Fruit fly (Drosophila melanogaster) whole organism, embryonic: Measurements from ENCODE around the gene CG15043.

Experiments
- ATbp ChIP-seq: fragments of 200-800 bp; sonication (Bioruptor generic); optimal IDR thresholded peaks from 2 replicates; lab custom pipeline; 2017; ENCODE audit warnings: missing biosample characterization, mild to moderate bottlenecking, missing genetic modification characterization, missing genetic modification reagents
- Abd-B ChIP-seq: fragments of 200-800 bp; sonication (Bioruptor generic); optimal IDR thresholded peaks from 2 replicates; lab custom pipeline; 2018; ENCODE audit warnings: missing biosample characterization, mild to moderate bottlenecking, missing genetic modification characterization, moderate library complexity
- Aef1 ChIP-seq: fragments of 200-800 bp; sonication (Bioruptor generic); IDR thresholded peaks from 3 replicates; pipeline ENCODE4 v1.3.6; 2022; ENCODE audit warnings: missing biosample characterization, missing genetic modification characterization
- Blimp-1 ChIP-seq: fragments of 200-800 bp; sonication (Bioruptor generic); optimal IDR thresholded peaks from 3 replicates; lab custom pipeline; 2018; ENCODE audit warnings: missing biosample characterization, missing genetic modification characterization, mild to moderate bottlenecking, moderate library complexity, missing genetic modification reagents
- CG10147 ChIP-seq: fragments of 200-800 bp; sonication (Bioruptor generic); optimal IDR thresholded peaks from 2 replicates; lab custom pipeline; 2019; ENCODE audit warnings: missing biosample characterization, mild to moderate bottlenecking, missing genetic modification characterization, moderate library complexity
- CG10366 ChIP-seq: fragments of 200-800 bp; sonication (Bioruptor generic); IDR thresholded peaks from 2 replicates; pipeline ENCODE4 v1.3.6; 2022; ENCODE audit warnings: missing biosample characterization, missing genetic modification characterization
- CG11398 ChIP-seq: fragments of 200-800 bp; sonication (Bioruptor generic); optimal IDR thresholded peaks from 2 replicates; lab custom pipeline; 2016; ENCODE audit warnings: missing biosample characterization, missing genetic modification characterization
- CG14441 ChIP-seq: fragments of 200-800 bp; sonication (Bioruptor generic); IDR thresholded peaks from 2 replicates; pipeline ENCODE4 v1.3.6; 2022; ENCODE audit warnings: missing biosample characterization, missing genetic modification characterization
- CG1792 ChIP-seq: fragments of 200-800 bp; sonication (Bioruptor generic); optimal IDR thresholded peaks from 2 replicates; lab custom pipeline; 2016; ENCODE audit warnings: missing biosample characterization, missing genetic modification characterization
- CG18619 ChIP-seq: fragments of 200-800 bp; sonication (Bioruptor generic); optimal IDR thresholded peaks from 3 replicates; lab custom pipeline; 2017; ENCODE audit warnings: missing biosample characterization, mild to moderate bottlenecking, missing genetic modification characterization
- CG2116 ChIP-seq: fragments of 200-800 bp; sonication (Bioruptor generic); optimal IDR thresholded peaks from 3 replicates; lab custom pipeline; 2018; ENCODE audit warnings: missing biosample characterization, mild to moderate bottlenecking, missing genetic modification characterization
- CG2712 ChIP-seq: fragments of 200-800 bp; optimal IDR thresholded peaks from 3 replicates; lab custom pipeline; 2019; ENCODE audit warnings: missing biosample characterization, mild to moderate bottlenecking, missing genetic modification characterization, moderate library complexity
- CG30431 ChIP-seq: fragments of 200-800 bp; sonication (Bioruptor generic); optimal IDR thresholded peaks from 2 replicates; lab custom pipeline; 2017; ENCODE audit warnings: missing biosample characterization, missing genetic modification characterization
- CG31388 ChIP-seq: fragments of 200-800 bp; sonication (Bioruptor generic); optimal IDR thresholded peaks from 2 replicates; lab custom pipeline; 2016; ENCODE audit warnings: missing biosample characterization, missing genetic modification characterization
- CG3281 ChIP-seq: fragments of 200-800 bp; sonication (Bioruptor generic); optimal IDR thresholded peaks from 3 replicates; lab custom pipeline; 2017; ENCODE audit warnings: missing biosample characterization, mild to moderate bottlenecking, missing genetic modification characterization
- CG6689 ChIP-seq: fragments of 200-800 bp; sonication (Bioruptor generic); IDR thresholded peaks from 2 replicates; pipeline ENCODE4 v1.3.6; 2022; ENCODE audit warnings: missing biosample characterization, missing genetic modification characterization
- CG6813 ChIP-seq: fragments of 200-800 bp; sonication (Bioruptor generic); optimal IDR thresholded peaks from 2 replicates; lab custom pipeline; 2017; ENCODE audit warnings: missing biosample characterization, missing genetic modification characterization, mild to moderate bottlenecking, moderate library complexity, missing genetic modification reagents
- CG9932 ChIP-seq: fragments of 200-800 bp; sonication (Bioruptor generic); IDR thresholded peaks from 2 replicates; pipeline ENCODE4 v1.3.6; 2022; ENCODE audit warnings: missing biosample characterization, missing genetic modification characterization
- Dek ChIP-seq: fragments of 200-800 bp; sonication (Bioruptor generic); optimal IDR thresholded peaks from 3 replicates; lab custom pipeline; 2019; ENCODE audit warnings: missing biosample characterization, mild to moderate bottlenecking, missing genetic modification characterization, moderate library complexity
- GATAe ChIP-seq: fragments of 200-800 bp; sonication (Bioruptor generic); conservative IDR thresholded peaks from 2 replicates; pipeline ENCODE4 v1.3.6; 2022; ENCODE audit warnings: missing biosample characterization, missing genetic modification characterization
- HmgD ChIP-seq: fragments of 200-800 bp; sonication (Bioruptor generic); optimal IDR thresholded peaks from 3 replicates; lab custom pipeline; 2016; ENCODE audit warnings: missing biosample characterization, missing genetic modification characterization
- Hr78 ChIP-seq, 2 experiments: fragments of 200-800 bp in 1 of 2; fragments of >200 bp in 1 of 2; sonication (Bioruptor generic) in 1 of 2; optimal IDR thresholded peaks; 2 replicates each; lab custom pipeline; 2017 to 2019; ENCODE audit warnings: missing biosample characterization in 2 of 2, missing genetic modification characterization in 2 of 2, mild to moderate bottlenecking in 1 of 2, moderate library complexity in 1 of 2
- NC2α ChIP-seq: fragments of 200-800 bp; sonication (Bioruptor generic); optimal IDR thresholded peaks from 2 replicates; lab custom pipeline; 2016; ENCODE audit warnings: missing biosample characterization, missing genetic modification characterization
- NK7.1 ChIP-seq: fragments of 200-800 bp; sonication (Bioruptor generic); optimal IDR thresholded peaks from 3 replicates; lab custom pipeline; 2016; ENCODE audit warnings: missing biosample characterization, missing genetic modification characterization
- Ravus ChIP-seq: fragments of 200-800 bp; sonication (Bioruptor generic); IDR thresholded peaks from 2 replicates; pipeline ENCODE4 v1.3.6; 2022; ENCODE audit warnings: missing biosample characterization, missing genetic modification characterization
- Scr ChIP-seq: fragments of 200-800 bp; sonication (Bioruptor generic); IDR thresholded peaks from 2 replicates; pipeline ENCODE4 v1.3.6; 2022; ENCODE audit warnings: missing biosample characterization, missing genetic modification characterization; ENCODE audit not compliant: partially characterized antibody
- Trl ChIP-seq, 3 experiments: fragments of >200 bp in 2 of 3; fragments of 200-800 bp in 1 of 3; sonication (Bioruptor generic) in 1 of 3; optimal IDR thresholded peaks; 2 replicates in 1 of 3; 3 replicates in 2 of 3; lab custom pipeline; 2016 to 2017; ENCODE audit warnings: missing biosample characterization in 1 of 3, missing genetic modification characterization in 1 of 3
- ac ChIP-seq: fragments of 200-800 bp; sonication (Bioruptor generic); optimal IDR thresholded peaks from 3 replicates; lab custom pipeline; 2017; ENCODE audit warnings: missing biosample characterization, mild to moderate bottlenecking, missing genetic modification characterization
- al ChIP-seq: fragments of 200-800 bp; sonication (Bioruptor generic); IDR thresholded peaks from 2 replicates; pipeline ENCODE4 v1.3.6; 2022; ENCODE audit warnings: missing biosample characterization, missing genetic modification characterization
- ase ChIP-seq: fragments of 200-800 bp; sonication (Bioruptor generic); IDR thresholded peaks from 3 replicates; pipeline ENCODE4 v1.3.6; 2022; ENCODE audit warnings: missing biosample characterization, missing genetic modification characterization
- bab2 ChIP-seq: fragments of 200-800 bp; sonication (Bioruptor generic); optimal IDR thresholded peaks from 2 replicates; lab custom pipeline; 2016; ENCODE audit warnings: missing biosample characterization, missing genetic modification characterization
- bcd ChIP-seq: fragments of 200-800 bp; sonication (Bioruptor generic); optimal IDR thresholded peaks from 2 replicates; lab custom pipeline; 2017; ENCODE audit warnings: missing biosample characterization, mild to moderate bottlenecking, missing genetic modification characterization
- chm ChIP-seq: fragments of 200-800 bp; sonication (Bioruptor generic); IDR thresholded peaks from 2 replicates; pipeline ENCODE4 v1.3.6; 2022; ENCODE audit warnings: missing biosample characterization, missing genetic modification characterization
- ci ChIP-seq: fragments of 200-800 bp; sonication (Bioruptor generic); IDR thresholded peaks from 3 replicates; pipeline ENCODE4 v1.3.6; 2022; ENCODE audit warnings: missing biosample characterization, missing genetic modification characterization
- crol ChIP-seq: fragments of 200-800 bp; sonication (Bioruptor generic); IDR thresholded peaks from 2 replicates; pipeline ENCODE4 v1.3.6; 2022; ENCODE audit warnings: missing biosample characterization, missing genetic modification characterization
- danr ChIP-seq: fragments of 200-800 bp; sonication (Bioruptor generic); IDR thresholded peaks from 2 replicates; pipeline ENCODE4 v1.3.6; 2022; ENCODE audit warnings: missing biosample characterization, missing genetic modification characterization
- dm ChIP-seq: fragments of 200-800 bp; sonication (Bioruptor generic); optimal IDR thresholded peaks from 3 replicates; lab custom pipeline; 2016; ENCODE audit warnings: missing biosample characterization, missing genetic modification characterization
- fd64A ChIP-seq: fragments of 200-800 bp; sonication (Bioruptor generic); optimal IDR thresholded peaks from 3 replicates; lab custom pipeline; 2018; ENCODE audit warnings: missing biosample characterization, mild to moderate bottlenecking, missing genetic modification characterization
- gem ChIP-seq: fragments of 200-800 bp; sonication (Bioruptor generic); optimal IDR thresholded peaks from 2 replicates; lab custom pipeline; 2019; ENCODE audit warnings: missing biosample characterization, mild to moderate bottlenecking, missing genetic modification characterization, moderate library complexity
- knrl ChIP-seq: fragments of 200-800 bp; sonication (Bioruptor generic); IDR thresholded peaks from 3 replicates; pipeline ENCODE4 v1.3.6; 2022; ENCODE audit warnings: missing biosample characterization, missing genetic modification characterization; ENCODE audit not compliant: partially characterized antibody
- nmo ChIP-seq: fragments of 200-800 bp; sonication (Bioruptor generic); optimal IDR thresholded peaks from 2 replicates; lab custom pipeline; 2018; ENCODE audit warnings: missing biosample characterization, mild to moderate bottlenecking, missing genetic modification characterization, moderate library complexity
- peb ChIP-seq: fragments of 200-800 bp; sonication (Bioruptor generic); IDR thresholded peaks from 2 replicates; pipeline ENCODE4 v1.3.6; 2022; ENCODE audit warnings: missing biosample characterization, missing genetic modification characterization
- pfk ChIP-seq: fragments of 200-800 bp; sonication (Bioruptor generic); optimal IDR thresholded peaks from 2 replicates; lab custom pipeline; 2018; ENCODE audit warnings: missing biosample characterization, mild to moderate bottlenecking, missing genetic modification characterization, moderate library complexity
- phol ChIP-seq: fragments of 200-800 bp; sonication (Bioruptor generic); optimal IDR thresholded peaks from 3 replicates; lab custom pipeline; 2018; ENCODE audit warnings: missing biosample characterization, mild to moderate bottlenecking, missing genetic modification characterization, moderate library complexity
- psq ChIP-seq: fragments of 200-800 bp; sonication (Bioruptor generic); optimal IDR thresholded peaks from 2 replicates; lab custom pipeline; 2017; ENCODE audit warnings: missing biosample characterization, missing genetic modification characterization
- slp2 ChIP-seq: fragments of 200-800 bp; sonication (Bioruptor generic); optimal IDR thresholded peaks from 2 replicates; lab custom pipeline; 2016; ENCODE audit warnings: missing biosample characterization, missing genetic modification characterization
- ssp ChIP-seq: fragments of 200-800 bp; sonication (Bioruptor generic); IDR thresholded peaks from 2 replicates; pipeline ENCODE4 v1.3.6; 2022; ENCODE audit warnings: missing biosample characterization, missing genetic modification characterization
- stwl ChIP-seq: fragments of 200-800 bp; sonication (Bioruptor generic); optimal IDR thresholded peaks from 3 replicates; lab custom pipeline; 2018; ENCODE audit warnings: missing biosample characterization, mild to moderate bottlenecking, missing genetic modification characterization, moderate library complexity
- sug ChIP-seq: fragments of 200-800 bp; optimal IDR thresholded peaks from 2 replicates; lab custom pipeline; 2019; ENCODE audit warnings: missing biosample characterization, mild to moderate bottlenecking, missing genetic modification characterization, moderate library complexity
- vvl ChIP-seq: fragments of 200-800 bp; sonication (Bioruptor generic); IDR thresholded peaks from 2 replicates; pipeline ENCODE4 v1.3.6; 2022; ENCODE audit warnings: missing biosample characterization, missing genetic modification characterization
- zen2 ChIP-seq: fragments of 200-800 bp; sonication (Bioruptor generic); IDR thresholded peaks from 3 replicates; pipeline ENCODE4 v1.3.6; 2022; ENCODE audit warnings: missing biosample characterization, missing genetic modification characterization; ENCODE audit not compliant: partially characterized antibody

CG15043 gene

dm6 chrX:18533308-18533707, 39.3 kb upstream of the CG15043 start (continued):
- TF ChIP-seq Hr78 (GFP tag; optimal IDR thresholded peaks at IDR 0.05; lab: Kevin White, UChicago) (no peak), Scr (GFP tag; lab: Robert Waterston, UW) (no peak), peb (no peak), HmgD (no peak), bcd (GFP tag; lab: Kevin White, UChicago) (no peak), Ravus (GFP tag; lab: Robert Waterston, UW) (no peak), CG3281 (GFP tag; lab: Kevin White, UChicago) (no peak), ci (GFP tag; lab: Robert Waterston, UW) (peak; percentile 43; the same call in 2 of the 3 replicates), GATAe (GFP tag; lab: Robert Waterston, UW) (no peak), pfk (no peak), danr (GFP tag; lab: Robert Waterston, UW) (no peak), CG18619 (GFP tag; lab: Kevin White, UChicago) (peak; percentile 7), zen2 (no peak), CG11398 (GFP tag; lab: Kevin White, UChicago) (no peak), crol (GFP tag; lab: Robert Waterston, UW) (0 out of 2 replicates have a peak, but pooled peaks have one; percentile 22), CG31388 (GFP tag; lab: Kevin White, UChicago) (no peak), CG2712 (tag; lab: Kevin White, UChicago) (peak; percentile 53), slp2 (GFP tag; lab: Kevin White, UChicago) (no peak), CG2116 (no peak), CG9932 (GFP tag; lab: Robert Waterston, UW) (no peak), sug (tag; lab: Kevin White, UChicago) (no peak), CG1792 (GFP tag; lab: Kevin White, UChicago) (no peak), CG10366 (GFP tag; lab: Robert Waterston, UW) (no peak), fd64A (no peak), CG6813 (GFP tag; lab: Kevin White, UChicago) (no peak), NC2α (GFP tag; lab: Kevin White, UChicago) (no peak), al (no peak), ATbp (GFP tag; lab: Kevin White, UChicago) (peak; percentile 60), Dek (no peak), bab2 (peak; percentile 47), vvl (GFP tag; lab: Robert Waterston, UW) (0 out of 2 replicates have a peak, but pooled peaks have one; percentile 27), ac (GFP tag; lab: Kevin White, UChicago) (no peak), nmo (peak; percentile 44), NK7.1 (GFP tag; lab: Kevin White, UChicago) (no peak), dm (GFP tag; lab: Kevin White, UChicago) (no peak), knrl (GFP tag; lab: Robert Waterston, UW) (no peak), gem (tag; lab: Kevin White, UChicago) (peak; percentile 70), ssp (GFP tag; lab: Robert Waterston, UW) (no peak), psq (GFP tag; lab: Kevin White, UChicago) (no peak), Blimp-1 (peak; percentile 31), chm (no peak), phol (tag; lab: Kevin White, UChicago) (peak; percentile 46), ase (GFP tag; lab: Robert Waterston, UW) (no peak), Aef1 (no peak), CG6689 (GFP tag; lab: Robert Waterston, UW) (peak; percentile 30; the same call in 1 of the 2 replicates), CG10147 (GFP tag; lab: Kevin White, UChicago) (no peak), Abd-B (peak; percentile 75), CG30431 (GFP tag; lab: Kevin White, UChicago) (no peak), stwl (tag; lab: Kevin White, UChicago) (no peak), Trl (optimal IDR thresholded peaks at IDR 0.05; lab: Kevin White, UChicago) (no peak), Trl (GFP tag; optimal IDR thresholded peaks at IDR 0.05; lab: Kevin White, UChicago) (no peak), CG14441 (no peak)
